Fruit fly (Drosophila melanogaster): ENCODE measurements around the gene CG7017.

Gene CG7017

DNA sequence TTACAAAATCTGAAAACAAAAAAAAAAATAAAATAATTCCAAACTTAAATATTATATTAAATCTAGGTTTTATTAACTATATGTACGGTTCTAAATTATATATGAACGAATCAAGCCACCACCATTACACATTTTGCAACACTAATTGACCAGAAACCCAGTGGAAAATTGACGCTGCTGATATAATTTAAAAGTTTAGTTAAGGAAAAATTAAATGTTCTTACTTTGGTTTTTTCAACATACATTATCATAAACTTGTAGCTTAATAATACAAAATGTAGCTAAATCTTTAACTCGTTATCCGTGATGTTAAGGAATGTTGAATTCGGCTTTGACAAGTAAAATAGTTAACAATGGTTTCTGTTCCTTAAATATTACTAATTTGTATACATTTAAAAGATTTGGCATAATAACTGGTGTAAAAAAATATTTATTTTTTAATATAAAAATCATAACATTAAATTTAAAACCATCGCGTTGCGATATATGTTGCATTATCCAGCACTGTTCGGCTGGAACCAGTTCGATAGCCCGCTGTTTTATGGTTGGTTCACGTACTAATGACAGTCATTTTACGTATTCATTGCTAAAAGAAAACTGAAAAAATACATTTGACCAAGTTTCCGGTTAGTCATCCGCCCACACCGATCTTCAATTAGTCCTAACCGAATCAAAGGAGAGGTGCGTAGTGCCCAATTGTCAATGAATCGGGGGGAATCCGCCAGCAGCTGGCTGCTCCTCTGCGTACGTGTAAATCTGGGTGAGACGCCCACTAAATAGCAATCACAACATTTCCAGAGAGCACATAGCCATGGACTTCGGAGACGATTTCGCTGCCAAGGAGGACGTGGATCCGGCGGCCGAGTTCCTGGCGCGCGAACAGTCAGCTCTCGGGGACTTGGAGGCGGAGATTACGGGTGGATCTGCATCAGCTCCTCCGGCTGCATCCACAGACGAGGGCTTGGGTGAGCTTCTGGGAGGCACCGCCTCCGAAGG lies 30.4 kb upstream of the CG7017 start (continued):
- no peak for TF ChIP-seq pros (GFP tag; optimal IDR thresholded peaks at IDR 0.05)
- no peak for TF ChIP-seq Sin3A (optimal IDR thresholded peaks at IDR 0.05)
- TF ChIP-seq pb (GFP tag; optimal IDR thresholded peaks at IDR 0.05) = no peak
- no peak; the same call in 1 of the 2 replicates for TF ChIP-seq CG42726 (GFP tag; IDR thresholded peaks at IDR 0.05; ENCODE audit: partially characterized antibody)
- peak; percentile 51; the same call in 2 of the 3 replicates for TF ChIP-seq jigr1 (GFP tag; IDR thresholded peaks at IDR 0.05)
- peak; percentile 69 for TF ChIP-seq unc-4 (GFP tag; IDR thresholded peaks at IDR 0.05; ENCODE audit: partially characterized antibody)
- TF ChIP-seq CG7786 (GFP tag; optimal IDR thresholded peaks at IDR 0.05) = no peak
- TF ChIP-seq cg (GFP tag; optimal IDR thresholded peaks at IDR 0.05) = no peak
- peak; percentile 30 for TF ChIP-seq GATAe (GFP tag; conservative IDR thresholded peaks at IDR 0.05)
- no peak for TF ChIP-seq btn (GFP tag; optimal IDR thresholded peaks at IDR 0.05)
- peak; percentile 4 for TF ChIP-seq CG13123 (GFP tag; optimal IDR thresholded peaks at IDR 0.05)
- peak; percentile 62; the same call in 1 of the 3 replicates for TF ChIP-seq Opbp (GFP tag; IDR thresholded peaks at IDR 0.05; ENCODE audit: partially characterized antibody)
- TF ChIP-seq dpn (GFP tag; optimal IDR thresholded peaks at IDR 0.05) = peak in 1 of 2 experiments; percentile 53
- peak; percentile 46 for TF ChIP-seq CG32532 (GFP tag; IDR thresholded peaks at IDR 0.05)
- TF ChIP-seq CG2678 (tag; optimal IDR thresholded peaks at IDR 0.05) = peak; percentile 81
- TF ChIP-seq CG8765 (GFP tag; IDR thresholded peaks at IDR 0.05) = peak; percentile 47; the same call in 1 of the 2 replicates
- TF ChIP-seq Tbp (GFP tag; optimal IDR thresholded peaks at IDR 0.05) = no peak
- TF ChIP-seq amos (GFP tag; IDR thresholded peaks at IDR 0.05; ENCODE audit: partially characterized antibody) = peak; percentile 78
- peak; percentile 0 for TF ChIP-seq CG6813 (GFP tag; optimal IDR thresholded peaks at IDR 0.05)
- TF ChIP-seq CG15269 (tag; optimal IDR thresholded peaks at IDR 0.05) = peak; percentile 65
- TF ChIP-seq CG8089 (GFP tag; optimal IDR thresholded peaks at IDR 0.05) = no peak
- TF ChIP-seq Atf-2 (GFP tag; optimal IDR thresholded peaks at IDR 0.05) = no peak
- TF ChIP-seq da (GFP tag; optimal IDR thresholded peaks at IDR 0.05) = no peak
- peak; percentile 15 for TF ChIP-seq CG10462 (GFP tag; optimal IDR thresholded peaks at IDR 0.05)
- peak; percentile 32; the same call in 1 of the 2 replicates for TF ChIP-seq al (GFP tag; IDR thresholded peaks at IDR 0.05)
- TF ChIP-seq Atf6 (GFP tag; IDR thresholded peaks at IDR 0.05) = peak; percentile 49; the same call in 1 of the 2 replicates
- TF ChIP-seq CG31365 (tag; optimal IDR thresholded peaks at IDR 0.05) = no peak
- TF ChIP-seq ATbp (GFP tag; optimal IDR thresholded peaks at IDR 0.05) = no peak
- peak; percentile 21 for TF ChIP-seq CG7928 (GFP tag; optimal IDR thresholded peaks at IDR 0.05)
- TF ChIP-seq CG11398 (GFP tag; optimal IDR thresholded peaks at IDR 0.05) = no peak
- TF ChIP-seq tio (GFP tag; optimal IDR thresholded peaks at IDR 0.05) = peak; percentile 29
- peak; percentile 58 for TF ChIP-seq Nf-YC (tag; optimal IDR thresholded peaks at IDR 0.05)
- TF ChIP-seq repo (GFP tag; optimal IDR thresholded peaks at IDR 0.05) = no peak
- TF ChIP-seq CG7963 (GFP tag; IDR thresholded peaks at IDR 0.05; ENCODE audit: partially characterized antibody) = no peak
- peak; percentile 65 for TF ChIP-seq nerfin-1 (tag; optimal IDR thresholded peaks at IDR 0.05)
- TF ChIP-seq Nf-YB (GFP tag; optimal IDR thresholded peaks at IDR 0.05) = peak; percentile 39
- no peak for TF ChIP-seq NC2α (GFP tag; optimal IDR thresholded peaks at IDR 0.05)
- peak; percentile 66 for TF ChIP-seq sob (GFP tag; IDR thresholded peaks at IDR 0.05)
- no peak for TF ChIP-seq CG1792 (GFP tag; optimal IDR thresholded peaks at IDR 0.05)
- no peak; the same call in 1 of the 3 replicates for TF ChIP-seq tgo (GFP tag; IDR thresholded peaks at IDR 0.05)
- no peak for TF ChIP-seq CG5245 (GFP tag; optimal IDR thresholded peaks at IDR 0.05)
- no peak for TF ChIP-seq dm (GFP tag; optimal IDR thresholded peaks at IDR 0.05)
- TF ChIP-seq CkIIα-i1 (GFP tag; IDR thresholded peaks at IDR 0.05) = no peak
- TF ChIP-seq HmgZ (tag; optimal IDR thresholded peaks at IDR 0.05) = peak; percentile 9
- TF ChIP-seq pan (optimal IDR thresholded peaks at IDR 0.05) = no peak
- peak in 1 of 2 experiments; percentile 68 for TF ChIP-seq pan (GFP tag; optimal IDR thresholded peaks at IDR 0.05 in 1 of 2, IDR thresholded peaks at IDR 0.05 in 1 of 2)
- no peak; the same call in 1 of the 2 replicates for TF ChIP-seq Drgx (GFP tag; IDR thresholded peaks at IDR 0.05)
- no peak for TF ChIP-seq CG9797 (GFP tag; optimal IDR thresholded peaks at IDR 0.05)
- TF ChIP-seq BtbVII (GFP tag; optimal IDR thresholded peaks at IDR 0.05) = peak; percentile 66

Measured in whole organism, embryonic.